Fruit fly (Drosophila melanogaster) whole organism, pupa: Measurements from ENCODE around the gene gro.

Experiments
- CG12605 ChIP-seq: fragments of 200-800 bp; sonication (Bioruptor generic); IDR thresholded peaks from 2 replicates; pipeline ENCODE4 v1.3.6; 2022; ENCODE audit warnings: missing biosample characterization, missing genetic modification characterization
- CG13204 ChIP-seq: fragments of 200-800 bp; sonication (Bioruptor generic); optimal IDR thresholded peaks from 2 replicates; lab custom pipeline; 2018; ENCODE audit warnings: missing biosample characterization, mild to moderate bottlenecking, missing genetic modification characterization, moderate library complexity
- CG17806 ChIP-seq: fragments of 200-800 bp; sonication (Bioruptor generic); optimal IDR thresholded peaks from 2 replicates; lab custom pipeline; 2018; ENCODE audit warnings: missing biosample characterization, mild to moderate bottlenecking, missing genetic modification characterization, moderate library complexity
- CG32121 ChIP-seq: fragments of 200-800 bp; sonication (Bioruptor generic); IDR thresholded peaks from 2 replicates; pipeline ENCODE4 v1.3.6; 2022; ENCODE audit warnings: missing biosample characterization, missing genetic modification characterization
- CG8159 ChIP-seq: fragments of 200-800 bp; sonication (Bioruptor generic); optimal IDR thresholded peaks from 3 replicates; lab custom pipeline; 2018; ENCODE audit warnings: missing biosample characterization, mild to moderate bottlenecking, missing genetic modification characterization, moderate library complexity
- CG8301 ChIP-seq: fragments of 200-800 bp; sonication (Bioruptor generic); optimal IDR thresholded peaks from 2 replicates; lab custom pipeline; 2018; ENCODE audit warnings: missing biosample characterization, mild to moderate bottlenecking, missing genetic modification characterization
- EcR ChIP-seq: fragments of 200-800 bp; sonication (Bioruptor generic); optimal IDR thresholded peaks from 3 replicates; lab custom pipeline; 2019; ENCODE audit warnings: missing biosample characterization, missing genetic modification characterization, mild to moderate bottlenecking, moderate library complexity, missing genetic modification reagents
- Ets98B ChIP-seq: fragments of 200-800 bp; sonication (Bioruptor generic); IDR thresholded peaks from 2 replicates; pipeline ENCODE4 v1.3.6; 2022; ENCODE audit warnings: missing biosample characterization, missing genetic modification characterization
- Pif1A ChIP-seq: fragments of 200-800 bp; sonication (Bioruptor generic); optimal IDR thresholded peaks from 3 replicates; lab custom pipeline; 2016; ENCODE audit warnings: missing biosample characterization, missing genetic modification characterization
- Snoo ChIP-seq: fragments of 200-800 bp; sonication (Bioruptor generic); optimal IDR thresholded peaks from 3 replicates; lab custom pipeline; 2017; ENCODE audit warnings: missing biosample characterization, mild to moderate bottlenecking, missing genetic modification characterization, inconsistent platforms
- fd96Ca ChIP-seq: fragments of 200-800 bp; sonication (Bioruptor generic); IDR thresholded peaks from 3 replicates; pipeline ENCODE4 v1.3.6; 2022; ENCODE audit warnings: missing biosample characterization, missing genetic modification characterization
- gl ChIP-seq: fragments of 200-800 bp; sonication (Bioruptor generic); optimal IDR thresholded peaks from 2 replicates; lab custom pipeline; 2018; ENCODE audit warnings: missing biosample characterization, mild to moderate bottlenecking, missing genetic modification characterization
- rn ChIP-seq: fragments of 200-800 bp; sonication (Bioruptor generic); IDR thresholded peaks from 2 replicates; pipeline ENCODE4 v1.3.6; 2022; ENCODE audit warnings: missing biosample characterization, missing genetic modification characterization

DNA sequence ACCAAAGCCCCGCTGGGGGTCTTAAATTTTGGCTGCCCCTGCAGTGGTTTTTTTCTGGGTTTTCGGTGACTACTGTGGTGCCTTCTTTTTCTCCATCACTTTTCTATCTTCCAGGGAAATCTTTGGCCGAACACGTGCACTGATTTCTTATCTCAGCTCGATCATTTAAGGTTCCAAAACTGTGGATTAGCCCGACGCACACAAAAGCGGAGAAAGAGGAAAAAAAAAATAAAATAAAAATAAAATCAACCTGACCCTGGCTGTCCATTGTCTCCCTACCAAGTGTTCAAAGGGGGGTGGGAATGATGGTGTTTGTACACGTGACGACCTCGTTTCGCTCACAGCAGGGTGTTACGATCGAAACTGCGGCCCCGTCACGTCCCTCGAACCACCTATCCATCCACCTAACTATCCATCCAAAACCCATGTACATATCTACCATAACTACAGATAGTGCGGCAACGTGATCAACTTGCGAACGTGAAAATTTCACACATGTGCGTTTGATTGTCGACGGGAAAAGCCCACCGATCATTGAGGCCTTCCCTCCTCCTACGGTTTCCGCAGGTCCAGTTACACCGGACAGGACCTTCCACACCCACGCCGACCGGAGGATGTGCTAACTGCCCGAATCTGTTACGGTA is 14.8 kb upstream of the gro start:
- TF ChIP-seq fd96Ca (GFP tag; lab: Robert Waterston, UW), result no peak
- TF ChIP-seq CG12605, result no peak
- no peak for TF ChIP-seq Snoo (tag; lab: Kevin White, UChicago)
- TF ChIP-seq Pif1A (GFP tag; lab: Kevin White, UChicago), result no peak
- TF ChIP-seq CG13204 (GFP tag; lab: Kevin White, UChicago), result no peak
- TF ChIP-seq CG32121 (GFP tag; lab: Robert Waterston, UW), result no peak
- TF ChIP-seq CG17806 (tag; lab: Kevin White, UChicago), result no peak
- no peak for TF ChIP-seq EcR (GFP tag; lab: Kevin White, UChicago)
- no peak for TF ChIP-seq Ets98B
- TF ChIP-seq CG8159 (tag; lab: Kevin White, UChicago), result no peak
- TF ChIP-seq CG8301, result no peak
- TF ChIP-seq rn (GFP tag; lab: Robert Waterston, UW), result no peak
- no peak for TF ChIP-seq gl (tag; lab: Kevin White, UChicago)
